Worm (Caenorhabditis elegans): Measurements from ENCODE around the gene anmt-3.

DNA sequence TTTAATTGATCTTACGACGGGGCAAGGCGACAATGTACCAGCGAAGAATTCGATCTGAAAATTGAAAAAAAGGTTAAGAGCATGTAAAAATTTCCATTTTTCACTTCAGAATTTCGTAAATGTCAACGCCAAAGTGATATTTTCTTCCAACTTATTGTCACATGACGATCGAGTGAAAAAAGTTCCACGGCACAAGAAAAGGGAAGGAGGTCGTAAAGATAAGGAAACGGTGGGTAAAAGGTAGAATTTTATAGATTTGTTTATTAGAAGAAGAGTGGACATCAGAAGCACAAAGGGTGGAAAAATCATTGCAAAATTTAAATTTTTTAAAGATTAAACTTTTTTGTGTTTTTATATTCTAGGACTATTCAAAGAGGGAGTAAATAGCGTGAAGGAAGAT is 30.2 kb downstream of the anmt-3 start:
- no peak for TF ChIP-seq ceh-13 (GFP tag; optimal IDR thresholded peaks at IDR 0.05)
- TF ChIP-seq hnd-1 (tag; optimal IDR thresholded peaks at IDR 0.05): no peak
